Worm (Caenorhabditis elegans) whole organism, midembryonic: ENCODE results near the gene R05A10.8.

Source experiments
- T22C8.4 ChIP-seq: fragments of 200-800 bp; sonication (Bioruptor generic); IDR thresholded peaks from 2 replicates; pipeline ENCODE4 v1.3.6; 2022; ENCODE audit warnings: missing genetic modification characterization, missing compliant biosample characterization
- cog-1 ChIP-seq: sonication (generic microtip); optimal IDR thresholded peaks from 2 replicates; lab custom pipeline; 2016; ENCODE audit warnings: missing genetic modification characterization, missing compliant biosample characterization
- flt-1 ChIP-seq: fragments of 200-800 bp; sonication (Bioruptor generic); IDR thresholded peaks from 2 replicates; pipeline ENCODE4 v1.3.6; 2022; ENCODE audit warnings: missing genetic modification characterization, missing compliant biosample characterization
- klf-2 ChIP-seq: fragments of 200-800 bp; sonication (Bioruptor generic); conservative IDR thresholded peaks from 2 replicates; pipeline ENCODE4 v1.3.6; 2022; ENCODE audit warnings: missing genetic modification reagents, missing genetic modification characterization, missing compliant biosample characterization
- ref-1 ChIP-seq: fragments of 200-800 bp; sonication (Bioruptor generic); conservative IDR thresholded peaks from 2 replicates; pipeline ENCODE4 v1.3.6; 2022; ENCODE audit warnings: missing genetic modification reagents, missing genetic modification characterization, missing compliant biosample characterization
- tab-1 ChIP-seq: fragments of 200-800 bp; sonication (Bioruptor generic); IDR thresholded peaks from 2 replicates; pipeline ENCODE4 v1.3.6; 2022; ENCODE audit warnings: missing genetic modification characterization, missing compliant biosample characterization
- ztf-29 ChIP-seq: fragments of 200-800 bp; sonication (Bioruptor generic); IDR thresholded peaks from 2 replicates; pipeline ENCODE4 v1.3.6; 2022; ENCODE audit warnings: missing genetic modification reagents, missing genetic modification characterization, missing compliant biosample characterization

DNA sequence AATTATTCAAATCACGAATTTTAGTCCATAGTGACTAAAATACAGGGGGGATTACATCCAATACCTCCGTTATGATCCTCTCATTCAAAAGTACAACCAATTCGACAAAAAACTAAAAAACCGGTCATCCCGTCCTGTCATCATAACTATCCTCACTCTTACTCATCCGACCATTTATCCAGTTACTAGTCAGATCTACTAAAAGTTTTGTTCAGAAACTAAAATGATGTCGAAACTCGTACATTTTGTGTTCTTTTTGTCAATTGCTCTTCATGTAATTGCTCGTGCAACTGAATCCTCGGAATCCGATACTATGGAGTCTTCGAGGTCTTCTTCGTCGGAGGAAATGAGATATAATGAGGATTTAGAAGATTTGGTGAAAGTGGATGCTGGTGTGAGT is 19.1 kb upstream of the R05A10.8 start, which contains the start of gene R05A10.2:
- TF ChIP-seq flt-1 (GFP tag; lab: Robert Waterston, UW): no peak
- TF ChIP-seq tab-1: no peak
- no peak for TF ChIP-seq klf-2
- no peak for TF ChIP-seq ref-1 (GFP tag; lab: Robert Waterston, UW)
- no peak for TF ChIP-seq ztf-29
- no peak for TF ChIP-seq T22C8.4 (GFP tag; lab: Robert Waterston, UW)
- TF ChIP-seq cog-1 (tag; lab: Kevin White, UChicago): no peak
